Worm (Caenorhabditis elegans): Measurements from ENCODE around the gene odr-7.

odr-7 gene

ce11 chrX:12476412-12476811 is 15.0 kb upstream of the odr-7 start:
- TF ChIP-seq nhr-237 (tag; optimal IDR thresholded peaks at IDR 0.05) (no peak), pha-4 (tag; optimal IDR thresholded peaks at IDR 0.05) (no peak), M03D4.4 (tag; optimal IDR thresholded peaks at IDR 0.05) (no peak), unc-62 (GFP tag; optimal IDR thresholded peaks at IDR 0.05) (no peak), nhr-2 (tag; optimal IDR thresholded peaks at IDR 0.05) (no peak), drap-1 (GFP tag; optimal IDR thresholded peaks at IDR 0.05) (no peak), unc-120 (tag; optimal IDR thresholded peaks at IDR 0.05; ENCODE audit: poor library complexity, severe bottlenecking) (no peak), ces-1 (GFP tag; optimal IDR thresholded peaks at IDR 0.05) (no peak), unc-39 (tag; optimal IDR thresholded peaks at IDR 0.05) (no peak), lin-32 (GFP tag; optimal IDR thresholded peaks at IDR 0.05) (no peak)

ce11 chrX:12472232-12472631 is 10.8 kb upstream of the odr-7 start:
- TF ChIP-seq nhr-237 (tag; optimal IDR thresholded peaks at IDR 0.05) (no peak), ztf-11 (tag; optimal IDR thresholded peaks at IDR 0.05) (no peak), flh-1 (GFP tag; optimal IDR thresholded peaks at IDR 0.05) (no peak), unc-39 (tag; optimal IDR thresholded peaks at IDR 0.05) (no peak), sem-2 (GFP tag; optimal IDR thresholded peaks at IDR 0.05) (no peak), unc-120 (tag; optimal IDR thresholded peaks at IDR 0.05; ENCODE audit: poor library complexity, severe bottlenecking) (no peak), ces-1 (GFP tag; optimal IDR thresholded peaks at IDR 0.05) (no peak)

- no peak for TF ChIP-seq ceh-39 (tag; optimal IDR thresholded peaks at IDR 0.05)
- TF ChIP-seq cnd-1 (tag; optimal IDR thresholded peaks at IDR 0.05) = no peak
- no peak for TF ChIP-seq sptf-1 (tag; optimal IDR thresholded peaks at IDR 0.05)
- TF ChIP-seq unc-39 (tag; optimal IDR thresholded peaks at IDR 0.05) = no peak
- no peak for TF ChIP-seq tbx-8 (GFP tag; optimal IDR thresholded peaks at IDR 0.05)
- TF ChIP-seq flh-1 (GFP tag; optimal IDR thresholded peaks at IDR 0.05) = no peak
- no peak for TF ChIP-seq mls-2 (tag; optimal IDR thresholded peaks at IDR 0.05)
- no peak for TF ChIP-seq nhr-12 (tag; optimal IDR thresholded peaks at IDR 0.05)
- TF ChIP-seq lin-13 (tag; optimal IDR thresholded peaks at IDR 0.05) = no peak
- no peak for TF ChIP-seq blmp-1 (tag; optimal IDR thresholded peaks at IDR 0.05)
- TF ChIP-seq lin-32 (GFP tag; optimal IDR thresholded peaks at IDR 0.05) = no peak
- no peak for TF ChIP-seq ces-1 (GFP tag; optimal IDR thresholded peaks at IDR 0.05)
Measured at ce11 chrX:12469846-12470245, 8.4 kb upstream of the odr-7 start.

ce11 chrX:12467660-12468111 is 6.2 kb upstream of the odr-7 start, which contains the start of gene myo-2:
myo-2 (plus strand) TSS chrX:12468061.
- TF ChIP-seq pha-4 (tag; optimal IDR thresholded peaks at IDR 0.05) (peak; percentile 17), mab-5 (tag; optimal IDR thresholded peaks at IDR 0.05) (no peak), drap-1 (GFP tag; optimal IDR thresholded peaks at IDR 0.05) (no peak)

ce11 chrX:12466769-12467168 is 5.3 kb upstream of the odr-7 start, which contains the start of gene cdf-2:
cdf-2 (minus strand) TSS chrX:12466917.
- TF ChIP-seq elt-3 (tag; optimal IDR thresholded peaks at IDR 0.05) (no peak), mls-2 (tag; optimal IDR thresholded peaks at IDR 0.05) (no peak), ztf-11 (tag; optimal IDR thresholded peaks at IDR 0.05) (no peak), lin-32 (GFP tag; optimal IDR thresholded peaks at IDR 0.05) (no peak), ceh-39 (tag; optimal IDR thresholded peaks at IDR 0.05) (no peak), pha-4 (tag; optimal IDR thresholded peaks at IDR 0.05) (no peak), snpc-4 (tag; optimal IDR thresholded peaks at IDR 0.05) (no peak), nhr-2 (tag; optimal IDR thresholded peaks at IDR 0.05) (no peak), ceh-83 (GFP tag; optimal IDR thresholded peaks at IDR 0.05) (no peak), unc-39 (tag; optimal IDR thresholded peaks at IDR 0.05) (no peak), hlh-1 (tag; optimal IDR thresholded peaks at IDR 0.05) (no peak), nhr-28 (tag; optimal IDR thresholded peaks at IDR 0.05) (no peak), sem-2 (GFP tag; optimal IDR thresholded peaks at IDR 0.05) (no peak), flh-1 (GFP tag; optimal IDR thresholded peaks at IDR 0.05) (no peak), drap-1 (GFP tag; optimal IDR thresholded peaks at IDR 0.05) (no peak), nhr-12 (tag; optimal IDR thresholded peaks at IDR 0.05) (no peak), unc-120 (tag; optimal IDR thresholded peaks at IDR 0.05; ENCODE audit: poor library complexity, severe bottlenecking) (no peak), lsy-2 (tag; optimal IDR thresholded peaks at IDR 0.05) (no peak)

- TF ChIP-seq elt-3 (tag; optimal IDR thresholded peaks at IDR 0.05) (no peak), ham-2 (GFP tag; optimal IDR thresholded peaks at IDR 0.05) (no peak), nhr-12 (tag; optimal IDR thresholded peaks at IDR 0.05) (no peak), unc-62 (GFP tag; optimal IDR thresholded peaks at IDR 0.05) (no peak), hlh-1 (tag; optimal IDR thresholded peaks at IDR 0.05) (no peak), zip-8 (tag; optimal IDR thresholded peaks at IDR 0.05) (no peak), sem-2 (GFP tag; optimal IDR thresholded peaks at IDR 0.05) (no peak), lsy-2 (tag; optimal IDR thresholded peaks at IDR 0.05) (no peak), tbx-8 (GFP tag; optimal IDR thresholded peaks at IDR 0.05) (no peak), nhr-237 (tag; optimal IDR thresholded peaks at IDR 0.05) (no peak)
Measured at ce11 chrX:12463504-12463903, 2.0 kb upstream of the odr-7 start, which contains the start of gene T18D3.5. T18D3.5 (plus strand) TSS chrX:12463804.

Data from whole organism, mixed stage, embryonic.